Fruit fly (Drosophila melanogaster): ENCODE results near the gene bbg.

DNA sequence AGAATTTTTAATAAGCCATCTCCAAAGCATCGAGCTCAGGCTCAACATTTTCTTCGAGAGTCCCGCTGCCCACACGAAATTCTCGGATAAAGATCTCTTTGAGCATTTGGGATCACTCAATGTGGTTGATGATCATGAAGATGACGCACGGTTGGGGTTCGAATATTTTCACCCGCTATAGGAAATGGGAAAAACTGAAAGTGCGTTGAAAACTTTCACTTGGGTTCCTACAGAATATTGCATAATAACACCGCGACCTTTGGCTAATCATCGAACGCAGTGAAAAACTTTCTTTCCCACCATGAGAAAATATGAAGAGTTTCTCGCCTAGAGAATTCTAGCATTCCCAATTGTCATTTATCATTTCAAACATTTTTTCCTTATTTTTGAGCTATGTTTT, 107.1 kb downstream of the bbg start:
- no peak for TF ChIP-seq CG17806 (tag; optimal IDR thresholded peaks at IDR 0.05)
- no peak for TF ChIP-seq CG8301 (tag; optimal IDR thresholded peaks at IDR 0.05)
- TF ChIP-seq CG13204 (GFP tag; optimal IDR thresholded peaks at IDR 0.05), result no peak
- TF ChIP-seq CG4496 (GFP tag; IDR thresholded peaks at IDR 0.05), result no peak
- no peak for TF ChIP-seq EcR (GFP tag; optimal IDR thresholded peaks at IDR 0.05)
- TF ChIP-seq CG9948 (tag; optimal IDR thresholded peaks at IDR 0.05), result no peak
- no peak for TF ChIP-seq Pif1A (GFP tag; optimal IDR thresholded peaks at IDR 0.05)
- TF ChIP-seq CG10348 (GFP tag; IDR thresholded peaks at IDR 0.05), result no peak
- TF ChIP-seq CG34367 (tag; optimal IDR thresholded peaks at IDR 0.05), result no peak
- no peak for TF ChIP-seq Snoo (tag; optimal IDR thresholded peaks at IDR 0.05)
- TF ChIP-seq CG12605 (GFP tag; IDR thresholded peaks at IDR 0.05), result no peak
